Worm (Caenorhabditis elegans): ENCODE measurements around the gene pudl-1.
"Not testable (repeated sequence)": the region's sequence is repeated elsewhere in the genome, so short reads cannot be mapped to it uniquely, and the experiment has no call there.

- TF ChIP-seq ceh-39 (tag; optimal IDR thresholded peaks at IDR 0.05); unc-62 (GFP tag; optimal IDR thresholded peaks at IDR 0.05); blmp-1 (tag; optimal IDR thresholded peaks at IDR 0.05); snpc-4 (tag; optimal IDR thresholded peaks at IDR 0.05); ztf-11 (tag; optimal IDR thresholded peaks at IDR 0.05); ces-1 (GFP tag; optimal IDR thresholded peaks at IDR 0.05); ceh-83 (GFP tag; optimal IDR thresholded peaks at IDR 0.05); unc-39 (tag; optimal IDR thresholded peaks at IDR 0.05); mab-5 (tag; optimal IDR thresholded peaks at IDR 0.05); ham-2 (GFP tag; optimal IDR thresholded peaks at IDR 0.05); hlh-1 (tag; optimal IDR thresholded peaks at IDR 0.05): not testable (repeated sequence)
Measured at ce11 chrIV:2801558-2801957, 31.1 kb upstream of the pudl-1 start, which contains the start of gene Y54G2A.44.

Measured in whole organism, mixed stage, embryonic.